Worm (Caenorhabditis elegans) whole organism, early embryonic: ENCODE data around the gene chst-1.

Experiments
- B0310.2 ChIP-seq: sonication (generic microtip); optimal IDR thresholded peaks from 2 replicates; lab custom pipeline; 2016; ENCODE audit warnings: mild to moderate bottlenecking, missing genetic modification characterization, missing compliant biosample characterization
- F13C5.2 ChIP-seq: sonication (generic microtip); optimal IDR thresholded peaks from 2 replicates; lab custom pipeline; 2017; ENCODE audit warnings: mild to moderate bottlenecking, missing genetic modification characterization, inconsistent platforms, missing compliant biosample characterization
- aly-1 ChIP-seq: sonication (generic microtip); optimal IDR thresholded peaks from 2 replicates; lab custom pipeline; 2016; ENCODE audit warnings: missing genetic modification characterization, missing compliant biosample characterization
- ama-1 ChIP-seq: fragments of 150-350 bp; optimal IDR thresholded peaks from 2 replicates; lab custom pipeline; 2014
- ceh-13 ChIP-seq: fragments of 200-800 bp; sonication (Bioruptor generic); optimal IDR thresholded peaks from 2 replicates; lab custom pipeline; 2018; ENCODE audit warnings: mild to moderate bottlenecking, missing genetic modification characterization, missing compliant biosample characterization
- ceh-36 ChIP-seq: sonication (generic microtip); optimal IDR thresholded peaks from 2 replicates; lab custom pipeline; 2016; ENCODE audit warnings: missing genetic modification characterization, inconsistent platforms, missing compliant biosample characterization
- ets-7 ChIP-seq: sonication (generic microtip); optimal IDR thresholded peaks from 2 replicates; lab custom pipeline; 2016; ENCODE audit warnings: missing genotype, missing genetic modification characterization, missing compliant biosample characterization
- flt-1 ChIP-seq: fragments of 200-800 bp; sonication (Bioruptor generic); IDR thresholded peaks from 2 replicates; pipeline ENCODE4 v1.3.6; 2022; ENCODE audit warnings: missing genetic modification characterization, missing compliant biosample characterization
- hmbx-1 ChIP-seq: sonication (generic microtip); optimal IDR thresholded peaks from 2 replicates; lab custom pipeline; 2016; ENCODE audit warnings: mild to moderate bottlenecking, missing genetic modification characterization, missing compliant biosample characterization
- hmg-4 ChIP-seq: fragments of 200-800 bp; sonication (Bioruptor generic); optimal IDR thresholded peaks from 2 replicates; lab custom pipeline; 2018; ENCODE audit warnings: mild to moderate bottlenecking, missing genetic modification characterization, missing compliant biosample characterization
- hnd-1 ChIP-seq: sonication (generic microtip); optimal IDR thresholded peaks from 2 replicates; lab custom pipeline; 2016; ENCODE audit warnings: missing genetic modification characterization, missing compliant biosample characterization
- pes-1 ChIP-seq: fragments of 200-800 bp; sonication (Bioruptor generic); IDR thresholded peaks from 2 replicates; pipeline ENCODE4 v1.3.6; 2022; ENCODE audit warnings: missing genetic modification reagents, missing genetic modification characterization, missing compliant biosample characterization
- scrt-1 ChIP-seq: fragments of 200-800 bp; sonication (Bioruptor generic); IDR thresholded peaks from 2 replicates; pipeline ENCODE4 v1.3.6; 2022; ENCODE audit warnings: missing genetic modification characterization, missing compliant biosample characterization
- sea-1 ChIP-seq: fragments of 200-800 bp; sonication (Bioruptor generic); conservative IDR thresholded peaks from 2 replicates; pipeline ENCODE4 v1.3.6; 2022; ENCODE audit warnings: missing genetic modification characterization, missing compliant biosample characterization
- tbx-11 ChIP-seq: fragments of 200-800 bp; sonication (Bioruptor generic); IDR thresholded peaks from 2 replicates; pipeline ENCODE4 v1.3.6; 2022; ENCODE audit warnings: missing genetic modification characterization, missing compliant biosample characterization
- tbx-37 ChIP-seq: fragments of 200-800 bp; sonication (Bioruptor generic); conservative IDR thresholded peaks from 2 replicates; pipeline ENCODE4 v1.3.6; 2022; ENCODE audit warnings: missing genetic modification reagents, missing genetic modification characterization, missing compliant biosample characterization
- tra-4 ChIP-seq: sonication (generic microtip); optimal IDR thresholded peaks from 2 replicates; lab custom pipeline; 2017; ENCODE audit warnings: missing genetic modification characterization, missing compliant biosample characterization

Gene chst-1

DNA sequence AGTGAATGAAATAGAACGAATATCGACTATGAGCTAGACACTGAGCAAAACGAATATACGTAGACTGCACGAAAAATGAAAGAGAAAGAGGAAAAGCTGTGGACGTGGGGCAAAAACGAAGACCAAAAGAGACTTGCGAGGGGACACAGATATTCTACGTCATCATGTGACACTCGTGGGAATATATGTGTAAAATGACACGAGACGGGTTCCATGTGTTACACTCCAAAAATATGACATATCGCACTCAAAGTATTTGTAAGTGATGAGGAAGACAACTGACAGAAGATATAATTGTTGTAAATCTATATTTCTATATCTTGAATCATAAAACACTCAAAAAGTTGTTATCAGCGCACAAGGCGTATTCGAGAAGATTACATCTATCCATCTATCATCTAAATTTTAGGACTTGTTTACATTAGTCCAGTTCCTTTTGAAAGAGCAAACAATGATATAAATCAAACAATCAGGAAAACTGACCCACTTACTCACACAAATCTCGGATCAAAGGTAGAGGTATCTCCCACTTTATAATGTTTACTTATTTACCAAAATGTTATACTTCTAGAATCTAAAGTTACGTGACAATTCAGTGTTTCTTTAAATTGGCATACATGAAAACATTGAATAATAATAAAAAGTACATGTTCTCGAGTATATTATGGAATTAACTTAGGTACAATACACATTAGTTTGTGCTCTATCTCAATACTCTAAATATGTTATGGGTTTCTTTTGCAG is 34.8 kb downstream of the chst-1 start:
- TF ChIP-seq tbx-11 (GFP tag; lab: Robert Waterston, UW) (no peak), ceh-36 (no peak), flt-1 (GFP tag; lab: Robert Waterston, UW) (no peak), hnd-1 (tag; lab: Kevin White, UChicago) (no peak), hmg-4 (GFP tag; lab: Kevin White, UChicago) (no peak), F13C5.2 (tag; lab: Kevin White, UChicago) (no peak), tra-4 (no peak), tbx-37 (GFP tag; lab: Robert Waterston, UW) (no peak), hmbx-1 (tag; lab: Kevin White, UChicago) (no peak), ets-7 (tag; lab: Kevin White, UChicago) (no peak), aly-1 (no peak), ceh-13 (GFP tag; lab: Kevin White, UChicago) (no peak), sea-1 (GFP tag; lab: Robert Waterston, UW) (no peak), ama-1 (no peak), B0310.2 (tag; lab: Kevin White, UChicago) (no peak), scrt-1 (GFP tag; lab: Robert Waterston, UW) (no peak), pes-1 (GFP tag; lab: Robert Waterston, UW) (no peak)

DNA sequence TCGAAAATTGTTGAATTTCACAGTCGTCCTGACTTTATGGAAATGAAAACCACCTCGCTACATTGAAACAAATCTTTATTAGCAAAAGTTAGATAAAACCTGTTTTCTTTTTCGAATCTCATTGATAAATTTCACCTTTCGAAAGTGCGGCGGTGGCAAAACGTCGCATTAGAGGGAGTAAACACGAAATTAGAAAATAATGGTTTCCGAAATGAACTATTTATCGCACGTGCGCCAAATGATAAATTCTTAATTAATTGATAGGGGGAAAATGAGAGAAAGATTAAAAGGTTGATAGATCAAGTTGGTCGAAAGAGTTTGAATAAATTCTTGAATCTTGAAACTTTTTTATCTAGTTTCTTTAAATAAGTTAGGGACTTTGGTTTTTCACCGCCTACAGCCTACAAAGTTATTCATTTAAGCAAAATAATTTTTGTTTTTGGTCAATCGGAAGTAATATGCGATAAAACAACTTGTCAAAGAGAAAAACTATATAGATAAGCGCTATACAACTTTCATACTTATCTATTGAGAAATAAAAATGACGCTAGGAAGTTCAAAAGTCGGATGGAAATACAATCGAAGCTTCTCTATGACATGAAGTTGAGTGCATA is 35.7 kb downstream of the chst-1 start:
- TF ChIP-seq ama-1 (no peak), scrt-1 (GFP tag; lab: Robert Waterston, UW) (no peak), sea-1 (GFP tag; lab: Robert Waterston, UW) (no peak), ceh-36 (no peak), tra-4 (no peak), B0310.2 (tag; lab: Kevin White, UChicago) (no peak), tbx-37 (GFP tag; lab: Robert Waterston, UW) (no peak)

DNA sequence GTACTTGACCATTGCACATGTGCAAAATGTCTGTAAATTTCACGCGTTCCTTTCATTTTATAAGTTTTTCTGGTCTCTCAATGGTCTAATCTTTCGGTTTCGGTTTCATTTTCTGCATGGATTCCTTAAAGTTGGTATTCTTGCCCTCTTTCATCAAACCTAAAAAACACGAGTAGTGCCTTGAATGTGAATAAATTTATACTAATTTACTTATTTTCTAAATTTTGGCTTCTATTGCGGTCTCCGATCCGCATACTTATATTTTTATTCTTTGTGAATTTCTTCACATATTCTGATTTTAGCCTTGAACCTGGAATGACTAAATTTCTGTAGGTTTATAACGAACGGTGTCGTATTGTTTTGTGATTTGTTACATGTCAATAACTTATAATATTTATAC is 40.8 kb downstream of the chst-1 start, which contains the start of gene pdha-1:
pdha-1 (plus strand) TSS at position 301 of the 400 bp plus-strand sequence.
- TF ChIP-seq ceh-13 (GFP tag; lab: Kevin White, UChicago) (no peak), pes-1 (GFP tag; lab: Robert Waterston, UW) (no peak), tbx-11 (GFP tag; lab: Robert Waterston, UW) (no peak), B0310.2 (tag; lab: Kevin White, UChicago) (no peak), ama-1 (no peak), scrt-1 (GFP tag; lab: Robert Waterston, UW) (no peak), aly-1 (no peak)

DNA sequence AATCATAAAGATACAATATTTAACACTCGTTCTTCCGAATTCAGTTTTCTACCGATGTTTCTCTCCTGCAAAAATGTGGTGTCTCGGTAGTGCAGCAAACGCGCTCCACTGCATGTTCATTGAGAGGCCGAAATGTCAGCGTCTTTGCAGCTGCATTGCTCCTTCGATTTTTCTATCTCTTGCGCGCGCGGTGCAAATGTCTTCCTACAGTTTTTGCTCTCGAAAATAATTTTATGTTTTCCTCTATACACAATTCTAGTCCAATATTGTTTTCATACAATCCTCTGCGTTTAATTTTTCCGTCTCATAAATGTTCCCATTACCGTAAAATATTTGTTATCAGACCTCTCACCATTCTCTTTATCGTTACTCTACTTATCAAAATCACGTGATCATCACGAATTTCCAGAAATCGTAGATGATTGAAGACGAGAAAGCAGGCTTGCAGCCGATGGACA is 44.4 kb downstream of the chst-1 start, which contains the start of gene ufd-2:
ufd-2 (plus strand) TSS at position 408 of the 458 bp plus-strand sequence.
- TF ChIP-seq ets-7 (tag; lab: Kevin White, UChicago) = peak; percentile 14
- TF ChIP-seq scrt-1 (GFP tag; lab: Robert Waterston, UW) = 0 out of 2 replicates have a peak, but pooled peaks have one; percentile 23
- no peak for TF ChIP-seq hmbx-1 (tag; lab: Kevin White, UChicago)

DNA sequence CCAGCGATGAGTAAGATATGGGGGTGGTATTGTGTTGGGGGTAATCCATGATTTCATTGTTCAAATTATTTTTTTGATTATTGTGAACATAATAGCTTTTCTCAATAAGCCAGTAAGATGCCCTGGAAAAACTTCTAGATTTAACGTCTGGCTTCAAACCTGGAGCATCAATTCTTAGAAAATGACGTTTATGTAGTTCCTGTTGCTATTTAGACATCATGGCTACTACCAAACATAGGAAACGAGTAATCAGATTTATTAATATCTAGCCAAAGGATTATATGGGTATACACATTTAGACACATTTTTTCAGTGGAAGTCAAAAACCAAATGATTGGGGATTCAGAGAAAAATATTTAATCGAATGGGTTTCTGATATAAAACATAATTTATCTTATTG is 47.2 kb downstream of the chst-1 start:
- TF ChIP-seq sea-1 (GFP tag; lab: Robert Waterston, UW) (no peak), ceh-36 (no peak), ets-7 (tag; lab: Kevin White, UChicago) (no peak), ama-1 (no peak), flt-1 (GFP tag; lab: Robert Waterston, UW) (no peak), pes-1 (GFP tag; lab: Robert Waterston, UW) (no peak), scrt-1 (GFP tag; lab: Robert Waterston, UW) (no peak), hmg-4 (GFP tag; lab: Kevin White, UChicago) (no peak), F13C5.2 (tag; lab: Kevin White, UChicago) (no peak), tbx-11 (GFP tag; lab: Robert Waterston, UW) (no peak), tbx-37 (GFP tag; lab: Robert Waterston, UW) (no peak), hmbx-1 (tag; lab: Kevin White, UChicago) (no peak), B0310.2 (tag; lab: Kevin White, UChicago) (no peak), tra-4 (no peak), ceh-13 (GFP tag; lab: Kevin White, UChicago) (no peak), hnd-1 (tag; lab: Kevin White, UChicago) (no peak), aly-1 (no peak)

DNA sequence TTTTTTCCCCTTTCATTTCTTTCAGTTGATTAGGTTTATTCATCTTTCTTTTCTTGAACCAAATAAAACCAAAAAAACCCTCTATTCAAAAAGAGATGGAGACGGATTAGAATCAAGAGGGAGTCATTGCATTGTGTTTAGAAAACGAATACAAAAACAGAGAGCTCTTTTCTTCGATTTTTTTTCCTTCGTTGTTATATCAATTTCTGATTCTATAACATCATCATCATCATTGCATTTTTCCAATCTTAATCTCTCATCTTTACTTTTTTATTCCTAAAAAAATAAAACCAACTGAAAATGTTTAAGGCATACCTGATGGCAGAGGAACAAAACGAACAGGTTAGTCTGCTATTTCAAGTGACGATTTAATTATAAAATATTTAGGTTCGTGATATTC is 48.0 kb downstream of the chst-1 start, which contains the start of gene T05H10.8:
T05H10.8 (plus strand) TSS at position 301 of the 400 bp plus-strand sequence.
- TF ChIP-seq pes-1 (GFP tag; lab: Robert Waterston, UW) (no peak), ama-1 (no peak), hnd-1 (tag; lab: Kevin White, UChicago) (no peak), ceh-36 (no peak), scrt-1 (GFP tag; lab: Robert Waterston, UW) (no peak), ets-7 (tag; lab: Kevin White, UChicago) (no peak), F13C5.2 (tag; lab: Kevin White, UChicago) (no peak)

DNA sequence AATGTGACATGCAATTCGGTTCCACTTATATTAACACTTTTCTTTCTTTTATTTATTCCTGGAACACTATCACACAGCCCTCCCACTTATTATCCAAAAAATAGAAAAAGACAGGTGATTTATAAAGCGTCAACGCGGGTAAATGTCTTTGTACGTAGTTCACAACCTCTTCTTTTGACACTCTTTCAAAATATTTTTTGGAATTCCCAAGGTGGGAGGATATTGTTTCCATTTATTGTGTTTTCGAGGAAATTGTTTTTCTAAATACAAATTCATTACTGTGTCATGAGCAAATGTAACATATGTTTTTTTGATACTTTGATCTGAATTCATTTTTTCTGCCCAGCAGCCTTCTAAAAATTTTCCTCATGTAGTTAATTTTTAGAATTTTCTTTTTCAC is 48.9 kb downstream of the chst-1 start:
- no peak for TF ChIP-seq ama-1
- TF ChIP-seq ceh-13 (GFP tag; lab: Kevin White, UChicago) = no peak
